Fruit fly (Drosophila melanogaster) whole organism, embryonic: ENCODE measurements around the gene CG10211.

ENCODE experiments used
- B-H2 ChIP-seq: fragments of 200-800 bp; sonication (Bioruptor generic); optimal IDR thresholded peaks from 2 replicates; lab custom pipeline; 2018; ENCODE audit warnings: missing biosample characterization, mild to moderate bottlenecking, missing genetic modification characterization
- CG5180 ChIP-seq: fragments of 200-800 bp; sonication (Bioruptor generic); optimal IDR thresholded peaks from 3 replicates; lab custom pipeline; 2017; ENCODE audit warnings: missing biosample characterization, missing genetic modification characterization, mild to moderate bottlenecking, moderate library complexity, missing genetic modification reagents
- CG9932 ChIP-seq: fragments of 200-800 bp; sonication (Bioruptor generic); IDR thresholded peaks from 2 replicates; pipeline ENCODE4 v1.3.6; 2022; ENCODE audit warnings: missing biosample characterization, missing genetic modification characterization
- Dfd ChIP-seq, 2 experiments: fragments of >200 bp; optimal IDR thresholded peaks; 2 replicates each; lab custom pipeline; 2017; ENCODE audit warnings: missing biosample characterization in 2 of 2, missing genetic modification characterization in 2 of 2
- Ets65A ChIP-seq: fragments of 200-800 bp; sonication (Bioruptor generic); peaks from one replicate; lab custom pipeline; 2016; ENCODE audit warnings: missing biosample characterization, missing genetic modification characterization
- bowl ChIP-seq: fragments of 200-800 bp; sonication (Bioruptor generic); IDR thresholded peaks from 2 replicates; pipeline ENCODE4 v1.3.6; 2022; ENCODE audit warnings: missing biosample characterization, missing genetic modification characterization
- psq ChIP-seq: fragments of 200-800 bp; sonication (Bioruptor generic); optimal IDR thresholded peaks from 2 replicates; lab custom pipeline; 2017; ENCODE audit warnings: missing biosample characterization, missing genetic modification characterization
- seq ChIP-seq: fragments of 200-800 bp; sonication (Bioruptor generic); IDR thresholded peaks from 2 replicates; pipeline ENCODE4 v1.3.6; 2022; ENCODE audit warnings: missing biosample characterization, missing genetic modification characterization

- TF ChIP-seq Ets65A (no peak), bowl (GFP tag; lab: Robert Waterston, UW) (no peak), Dfd (GFP tag; optimal IDR thresholded peaks at IDR 0.05; lab: Kevin White, UChicago) (no peak), seq (GFP tag; lab: Robert Waterston, UW) (no peak), CG5180 (GFP tag; lab: Kevin White, UChicago) (no peak), CG9932 (GFP tag; lab: Robert Waterston, UW) (no peak), B-H2 (GFP tag; lab: Kevin White, UChicago) (no peak), psq (GFP tag; lab: Kevin White, UChicago) (no peak)
Observed at dm6 chr2L:18509181-18509580, 8.1 kb upstream of the CG10211 start, which contains the start of gene Ugt301D1.
